Worm (Caenorhabditis elegans) whole organism, midembryonic: ENCODE measurements around the gene F42G4.5.

Experiments used
- klf-2 ChIP-seq: fragments of 200-800 bp; sonication (Bioruptor generic); conservative IDR thresholded peaks from 2 replicates; pipeline ENCODE4 v1.3.6; 2022; ENCODE audit warnings: missing genetic modification reagents, missing genetic modification characterization, missing compliant biosample characterization
- med-1 ChIP-seq: sonication (generic microtip); optimal IDR thresholded peaks from 2 replicates; lab custom pipeline; 2017; ENCODE audit warnings: missing genetic modification characterization, mild to moderate bottlenecking, missing compliant biosample characterization, antibody characterized with exemption, missing genetic modification reagents; ENCODE audit not compliant: insufficient read depth
- tab-1 ChIP-seq: fragments of 200-800 bp; sonication (Bioruptor generic); IDR thresholded peaks from 2 replicates; pipeline ENCODE4 v1.3.6; 2022; ENCODE audit warnings: missing genetic modification characterization, missing compliant biosample characterization
- ztf-29 ChIP-seq: fragments of 200-800 bp; sonication (Bioruptor generic); IDR thresholded peaks from 2 replicates; pipeline ENCODE4 v1.3.6; 2022; ENCODE audit warnings: missing genetic modification reagents, missing genetic modification characterization, missing compliant biosample characterization

DNA sequence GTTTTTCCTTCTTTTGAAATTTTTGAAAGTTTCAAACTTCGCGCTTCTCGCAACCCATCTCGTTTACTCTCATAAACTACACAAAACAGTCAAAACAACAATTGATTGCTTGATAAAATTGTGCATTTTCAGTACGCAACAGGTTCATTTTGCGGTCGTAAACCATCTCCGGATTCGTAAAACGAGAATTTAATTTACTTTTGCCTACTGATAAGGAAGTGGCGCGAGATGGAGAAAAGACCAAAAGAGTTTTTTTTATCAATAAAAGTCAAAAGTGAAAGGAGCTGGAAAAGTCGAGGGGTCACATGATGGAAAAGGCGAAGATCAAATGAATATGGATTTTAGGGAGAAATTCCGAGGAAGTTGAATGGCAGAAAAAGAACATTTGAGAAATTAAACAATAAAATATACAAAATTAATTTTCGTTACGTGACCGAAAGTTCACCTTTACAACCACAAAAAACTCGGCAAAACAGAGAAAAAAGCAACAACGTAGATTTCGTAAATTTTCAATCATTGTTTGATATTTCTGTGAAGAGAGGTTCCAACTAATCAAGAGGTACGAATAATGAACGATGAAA, 5.7 kb downstream of the F42G4.5 start, which contains the start of gene F42G4.6:
- TF ChIP-seq klf-2 (GFP tag; lab: Robert Waterston, UW) = no peak
- TF ChIP-seq med-1 = no peak
- no peak for TF ChIP-seq ztf-29 (GFP tag; lab: Robert Waterston, UW)
- TF ChIP-seq tab-1 = no peak
